Worm (Caenorhabditis elegans) whole organism, midembryonic: Measurements from ENCODE around the gene gpa-6.

ENCODE experiments used
- T22C8.4 ChIP-seq: fragments of 200-800 bp; sonication (Bioruptor generic); IDR thresholded peaks from 2 replicates; pipeline ENCODE4 v1.3.6; 2022; ENCODE audit warnings: missing genetic modification characterization, missing compliant biosample characterization
- cog-1 ChIP-seq: sonication (generic microtip); optimal IDR thresholded peaks from 2 replicates; lab custom pipeline; 2016; ENCODE audit warnings: missing genetic modification characterization, missing compliant biosample characterization
- flt-1 ChIP-seq: fragments of 200-800 bp; sonication (Bioruptor generic); IDR thresholded peaks from 2 replicates; pipeline ENCODE4 v1.3.6; 2022; ENCODE audit warnings: missing genetic modification characterization, missing compliant biosample characterization
- med-1 ChIP-seq: sonication (generic microtip); optimal IDR thresholded peaks from 2 replicates; lab custom pipeline; 2017; ENCODE audit warnings: missing genetic modification characterization, mild to moderate bottlenecking, missing compliant biosample characterization, antibody characterized with exemption, missing genetic modification reagents; ENCODE audit not compliant: insufficient read depth
- tab-1 ChIP-seq: fragments of 200-800 bp; sonication (Bioruptor generic); IDR thresholded peaks from 2 replicates; pipeline ENCODE4 v1.3.6; 2022; ENCODE audit warnings: missing genetic modification characterization, missing compliant biosample characterization
- ztf-29 ChIP-seq: fragments of 200-800 bp; sonication (Bioruptor generic); IDR thresholded peaks from 2 replicates; pipeline ENCODE4 v1.3.6; 2022; ENCODE audit warnings: missing genetic modification reagents, missing genetic modification characterization, missing compliant biosample characterization

ce11 chrX:13210478-13210877, 19.5 kb downstream of the gpa-6 start:
- no peak for TF ChIP-seq flt-1
- no peak for TF ChIP-seq T22C8.4 (GFP tag; lab: Robert Waterston, UW)
- TF ChIP-seq ztf-29 (GFP tag; lab: Robert Waterston, UW): no peak
- TF ChIP-seq cog-1: no peak
- TF ChIP-seq tab-1 (GFP tag; lab: Robert Waterston, UW): no peak
- TF ChIP-seq med-1 (GFP tag; lab: Kevin White, UChicago): no peak
